Worm (Caenorhabditis elegans) whole organism, L1 larva: ENCODE data around the gene R05D3.3.

Experiments used
- C04F5.9 ChIP-seq: sonication (generic microtip); optimal IDR thresholded peaks from 2 replicates; lab custom pipeline; 2016; ENCODE audit warnings: missing genetic modification characterization, missing compliant biosample characterization
- C34B4.2 ChIP-seq: sonication (generic microtip); optimal IDR thresholded peaks from 2 replicates; lab custom pipeline; 2017; ENCODE audit warnings: mild to moderate bottlenecking, missing genetic modification characterization, missing compliant biosample characterization
- F16B12.6 ChIP-seq: fragments of 150-350 bp; optimal IDR thresholded peaks from 2 replicates; lab custom pipeline; 2014; ENCODE audit warnings: missing biosample characterization, missing genetic modification characterization
- aha-1 ChIP-seq: fragments of 150-350 bp; optimal IDR thresholded peaks from 2 replicates; lab custom pipeline; 2014; ENCODE audit warnings: missing biosample characterization, missing genetic modification characterization
- alr-1 ChIP-seq: fragments of 200-800 bp; sonication (Bioruptor generic); optimal IDR thresholded peaks from 2 replicates; lab custom pipeline; 2018; ENCODE audit warnings: borderline replicate concordance, mild to moderate bottlenecking, missing genetic modification characterization, missing compliant biosample characterization
- ama-1 ChIP-seq: fragments of 150-350 bp; optimal IDR thresholded peaks from 2 replicates; lab custom pipeline; 2014
- ceh-63 ChIP-seq: fragments of 200-800 bp; sonication (Bioruptor generic); optimal IDR thresholded peaks from 2 replicates; lab custom pipeline; 2018; ENCODE audit warnings: mild to moderate bottlenecking, missing genetic modification characterization, missing compliant biosample characterization
- ceh-8 ChIP-seq: fragments of 200-800 bp; sonication (Bioruptor generic); optimal IDR thresholded peaks from 2 replicates; lab custom pipeline; 2018; ENCODE audit warnings: mild to moderate bottlenecking, missing genetic modification characterization, moderate library complexity, missing compliant biosample characterization
- ceh-88 ChIP-seq: fragments of 200-800 bp; sonication (Bioruptor generic); IDR thresholded peaks from 2 replicates; pipeline ENCODE4 v1.3.6; 2022; ENCODE audit warnings: missing genetic modification characterization, missing compliant biosample characterization
- dpl-1 ChIP-seq, 3 experiments: fragments of 150-350 bp in 2 of 3; sonication (generic microtip) in 1 of 3; optimal IDR thresholded peaks; 2 replicates each; lab custom pipeline; 2014 to 2017; ENCODE audit warnings: missing biosample characterization in 3 of 3, missing genetic modification characterization in 3 of 3, missing genetic modification reagents in 3 of 3
- efl-1 ChIP-seq, 4 experiments: fragments of 150-350 bp; optimal IDR thresholded peaks in 3 of 4; peaks in 1 of 4; 1 replicate in 1 of 4; 2 replicates in 3 of 4; lab custom pipeline; 2014; ENCODE audit warnings: missing biosample characterization in 2 of 4, missing genetic modification characterization in 2 of 4, missing genetic modification reagents in 2 of 4
- elt-2 ChIP-seq: sonication (generic microtip); optimal IDR thresholded peaks from 2 replicates; lab custom pipeline; 2016; ENCODE audit warnings: missing genetic modification characterization, mild to moderate bottlenecking, inconsistent platforms, missing compliant biosample characterization, missing genetic modification reagents
- ets-5 ChIP-seq: fragments of 200-800 bp; sonication (Bioruptor generic); IDR thresholded peaks from 2 replicates; pipeline ENCODE4 v1.3.6; 2022; ENCODE audit warnings: missing genetic modification characterization, missing compliant biosample characterization
- fkh-10 ChIP-seq: sonication (generic microtip); optimal IDR thresholded peaks from 2 replicates; lab custom pipeline; 2017; ENCODE audit warnings: missing biosample characterization, missing genetic modification reagents, missing genetic modification characterization
- fkh-4 ChIP-seq: sonication (generic microtip); optimal IDR thresholded peaks from 2 replicates; lab custom pipeline; 2016; ENCODE audit warnings: missing compliant biosample characterization, missing genetic modification characterization, borderline replicate concordance
- fkh-8 ChIP-seq: sonication (generic microtip); optimal IDR thresholded peaks from 2 replicates; lab custom pipeline; 2016; ENCODE audit warnings: mild to moderate bottlenecking, missing genetic modification characterization, missing compliant biosample characterization
- grh-1 ChIP-seq: fragments of 200-800 bp; sonication (Bioruptor generic); IDR thresholded peaks from 2 replicates; pipeline ENCODE4 v1.3.6; 2022; ENCODE audit warnings: missing genetic modification reagents, missing genetic modification characterization, missing compliant biosample characterization
- hlh-4 ChIP-seq: sonication (generic microtip); optimal IDR thresholded peaks from 2 replicates; lab custom pipeline; 2016; ENCODE audit warnings: mild to moderate bottlenecking, missing genetic modification characterization, missing compliant biosample characterization
- hpl-2 ChIP-seq: fragments of 150-350 bp; optimal IDR thresholded peaks from 2 replicates; lab custom pipeline; 2014; ENCODE audit warnings: missing biosample characterization, missing genetic modification reagents, missing genetic modification characterization
- irx-1 ChIP-seq: sonication (generic microtip); optimal IDR thresholded peaks from 2 replicates; lab custom pipeline; 2016; ENCODE audit warnings: missing genetic modification characterization, missing compliant biosample characterization
- isw-1 ChIP-seq: fragments of 200-800 bp; sonication (Bioruptor generic); IDR thresholded peaks from 2 replicates; pipeline ENCODE4 v1.3.6; 2022; ENCODE audit warnings: missing genetic modification characterization, missing compliant biosample characterization
- lin-13 ChIP-seq: fragments of 150-350 bp; optimal IDR thresholded peaks from 2 replicates; lab custom pipeline; 2014; ENCODE audit warnings: missing biosample characterization, missing genetic modification reagents, missing genetic modification characterization
- lin-14 ChIP-seq: fragments of 200-800 bp; sonication (Bioruptor generic); optimal IDR thresholded peaks from 2 replicates; lab custom pipeline; 2018; ENCODE audit warnings: mild to moderate bottlenecking, missing genetic modification characterization, moderate library complexity, missing compliant biosample characterization
- lin-15B ChIP-seq: fragments of 150-350 bp; sonication (generic microtip); optimal IDR thresholded peaks from 3 replicates; lab custom pipeline; 2014; ENCODE audit warnings: missing biosample characterization, missing genetic modification characterization
- lir-3 ChIP-seq: sonication (generic microtip); optimal IDR thresholded peaks from 2 replicates; lab custom pipeline; 2016; ENCODE audit warnings: mild to moderate bottlenecking, missing genetic modification characterization, moderate library complexity, missing compliant biosample characterization; ENCODE audit not compliant: poor library complexity
- lsy-2 ChIP-seq, 2 experiments: fragments of 150-350 bp; optimal IDR thresholded peaks; 2 replicates each; lab custom pipeline; 2014; ENCODE audit warnings: missing biosample characterization in 2 of 2, missing genetic modification characterization in 2 of 2
- mab-9 ChIP-seq: fragments of 200-800 bp; sonication (Bioruptor generic); IDR thresholded peaks from 2 replicates; pipeline ENCODE4 v1.3.6; 2022; ENCODE audit warnings: missing genetic modification reagents, missing genetic modification characterization, missing compliant biosample characterization
- mdl-1 ChIP-seq, 2 experiments: fragments of 150-350 bp; optimal IDR thresholded peaks; 2 replicates each; lab custom pipeline; 2014 to 2017; ENCODE audit warnings: missing biosample characterization in 2 of 2, missing genetic modification characterization in 2 of 2, inconsistent platforms in 1 of 2
- mef-2 ChIP-seq: fragments of 150-350 bp; optimal IDR thresholded peaks from 2 replicates; lab custom pipeline; 2014; ENCODE audit warnings: missing biosample characterization, missing genetic modification characterization
- mep-1 ChIP-seq: fragments of 150-350 bp; optimal IDR thresholded peaks from 2 replicates; lab custom pipeline; 2014; ENCODE audit warnings: missing biosample characterization, missing genetic modification characterization
- nhr-12 ChIP-seq: sonication (generic microtip); optimal IDR thresholded peaks from 2 replicates; lab custom pipeline; 2017; ENCODE audit warnings: missing biosample characterization, missing genetic modification characterization
- nhr-19 ChIP-seq: fragments of 200-800 bp; sonication (Bioruptor generic); conservative IDR thresholded peaks from 2 replicates; pipeline ENCODE4 v1.3.6; 2022; ENCODE audit warnings: missing genetic modification characterization, missing compliant biosample characterization
- nhr-20 ChIP-seq: sonication (generic microtip); optimal IDR thresholded peaks from 2 replicates; lab custom pipeline; 2016; ENCODE audit warnings: mild to moderate bottlenecking, missing genetic modification characterization, missing compliant biosample characterization
- nhr-237 ChIP-seq: fragments of 150-350 bp; optimal IDR thresholded peaks from 2 replicates; lab custom pipeline; 2014; ENCODE audit warnings: missing biosample characterization, missing genetic modification characterization
- nhr-28 ChIP-seq: fragments of 150-350 bp; optimal IDR thresholded peaks from 2 replicates; lab custom pipeline; 2014; ENCODE audit warnings: missing biosample characterization, missing genetic modification characterization
- nhr-71 ChIP-seq: sonication (generic microtip); optimal IDR thresholded peaks from 2 replicates; lab custom pipeline; 2016; ENCODE audit warnings: mild to moderate bottlenecking, missing genetic modification characterization, moderate library complexity, missing compliant biosample characterization
- nhr-76 ChIP-seq: sonication (generic microtip); optimal IDR thresholded peaks from 2 replicates; lab custom pipeline; 2017; ENCODE audit warnings: missing biosample characterization, missing genetic modification characterization
- nhr-85 ChIP-seq: sonication (generic microtip); peaks from one replicate; lab custom pipeline; 2016; ENCODE audit warnings: missing genetic modification characterization, inconsistent platforms, missing compliant biosample characterization
- rnt-1 ChIP-seq: sonication (generic microtip); optimal IDR thresholded peaks from 2 replicates; lab custom pipeline; 2016; ENCODE audit warnings: mild to moderate bottlenecking, missing genetic modification characterization, moderate library complexity, missing compliant biosample characterization
- snpc-4 ChIP-seq: fragments of 150-350 bp; optimal IDR thresholded peaks from 2 replicates; lab custom pipeline; 2014; ENCODE audit warnings: missing biosample characterization, missing genetic modification characterization
- sptf-1 ChIP-seq: fragments of 150-350 bp; optimal IDR thresholded peaks from 2 replicates; lab custom pipeline; 2014; ENCODE audit warnings: missing biosample characterization, missing genetic modification characterization
- tlp-1 ChIP-seq: fragments of 150-350 bp; optimal IDR thresholded peaks from 2 replicates; lab custom pipeline; 2014; ENCODE audit warnings: missing biosample characterization, missing genetic modification characterization
- unc-86 ChIP-seq: sonication (generic microtip); optimal IDR thresholded peaks from 2 replicates; lab custom pipeline; 2016; ENCODE audit warnings: missing genetic modification characterization, missing compliant biosample characterization
- unc-98 ChIP-seq: fragments of 200-800 bp; sonication (Bioruptor generic); IDR thresholded peaks from 2 replicates; pipeline ENCODE4 v1.3.6; 2022; ENCODE audit warnings: missing genetic modification characterization, missing compliant biosample characterization
- vab-15 ChIP-seq: sonication (generic microtip); optimal IDR thresholded peaks from 2 replicates; lab custom pipeline; 2017; ENCODE audit warnings: missing genotype, mild to moderate bottlenecking, missing genetic modification characterization, missing compliant biosample characterization
- xbp-1 ChIP-seq: sonication (generic microtip); optimal IDR thresholded peaks from 2 replicates; lab custom pipeline; 2016; ENCODE audit warnings: missing genetic modification characterization, missing compliant biosample characterization
- zip-4 ChIP-seq: fragments of 200-800 bp; sonication (Bioruptor generic); optimal IDR thresholded peaks from 2 replicates; lab custom pipeline; 2018; ENCODE audit warnings: mild to moderate bottlenecking, missing genetic modification characterization, moderate library complexity, missing compliant biosample characterization
- ztf-11 ChIP-seq, 2 experiments: sonication (generic microtip); optimal IDR thresholded peaks; 2 replicates each; lab custom pipeline; 2016 to 2017; ENCODE audit warnings: missing genetic modification characterization in 2 of 2, missing biosample characterization in 1 of 2, missing compliant biosample characterization in 1 of 2
- ztf-4 ChIP-seq: fragments of 150-350 bp; optimal IDR thresholded peaks from 2 replicates; lab custom pipeline; 2014; ENCODE audit warnings: missing biosample characterization, missing genetic modification characterization

R05D3.3 gene

DNA sequence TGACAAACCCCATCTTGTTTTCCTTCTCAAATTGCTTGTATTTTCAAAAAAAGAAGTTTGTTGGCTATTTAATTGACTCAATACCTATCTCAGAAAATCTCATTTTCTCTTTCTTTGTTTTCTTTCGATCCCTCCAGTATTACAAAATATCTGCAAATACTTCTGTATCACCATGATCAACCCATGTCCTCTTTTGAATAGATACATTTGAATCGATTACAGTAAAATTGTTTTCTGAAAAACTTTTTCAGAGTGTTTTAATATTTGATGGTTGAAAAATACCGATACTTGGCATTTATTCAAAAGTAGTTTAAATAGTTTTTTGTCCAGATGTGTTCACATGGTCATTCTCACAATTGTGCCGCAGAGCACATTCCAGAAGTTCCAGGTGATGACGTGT lies 45.4 kb downstream of the R05D3.3 start, which contains the start of gene ZK353.9:
Gene ZK353.9, plus strand, starts transcription at position 331 of the 400 bp plus-strand sequence.
- TF ChIP-seq lsy-2 (tag; optimal IDR thresholded peaks at IDR 0.05; lab: Kevin White, UChicago) = no peak
- TF ChIP-seq irx-1 (tag; lab: Kevin White, UChicago) = no peak
- no peak for TF ChIP-seq xbp-1 (tag; lab: Kevin White, UChicago)
- no peak for TF ChIP-seq nhr-237 (tag; lab: Kevin White, UChicago)
- TF ChIP-seq nhr-28 = no peak
- TF ChIP-seq snpc-4 (tag; lab: Kevin White, UChicago) = no peak
- TF ChIP-seq elt-2 = no peak
- no peak for TF ChIP-seq ceh-88 (GFP tag; lab: Robert Waterston, UW)
- no peak for TF ChIP-seq nhr-76
- no peak for TF ChIP-seq aha-1 (tag; lab: Kevin White, UChicago)

DNA sequence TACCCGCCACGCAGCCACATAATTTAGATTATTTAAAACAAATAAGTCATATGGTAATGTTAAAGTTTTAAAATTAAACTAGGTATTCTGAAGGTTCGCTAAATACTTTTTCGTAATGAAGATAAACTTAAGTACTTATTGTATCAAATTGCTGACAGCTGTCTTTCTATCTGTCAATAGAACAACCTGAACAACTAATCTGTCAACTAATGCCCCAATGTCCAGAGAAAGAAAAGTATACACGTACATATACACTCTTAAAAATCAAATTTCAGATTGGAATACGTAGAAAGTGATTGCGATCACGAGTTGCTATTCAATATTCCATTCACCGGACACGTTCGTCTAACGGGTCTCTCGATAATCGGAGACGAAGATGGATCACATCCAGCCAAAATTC lies 46.9 kb downstream of the R05D3.3 start:
- TF ChIP-seq nhr-12 (tag; lab: Kevin White, UChicago) (no peak), lsy-2 (tag; optimal IDR thresholded peaks at IDR 0.05; lab: Kevin White, UChicago) (no peak), unc-98 (GFP tag; lab: Robert Waterston, UW) (no peak), mep-1 (tag; lab: Kevin White, UChicago) (no peak), tlp-1 (tag; lab: Kevin White, UChicago) (no peak), fkh-4 (tag; lab: Kevin White, UChicago) (no peak), ets-5 (GFP tag; lab: Robert Waterston, UW) (no peak), nhr-71 (tag; lab: Kevin White, UChicago) (no peak), ztf-4 (tag; lab: Kevin White, UChicago) (no peak), xbp-1 (tag; lab: Kevin White, UChicago) (no peak), F16B12.6 (tag; lab: Kevin White, UChicago) (no peak), dpl-1 (GFP tag; optimal IDR thresholded peaks at IDR 0.05; lab: Kevin White, UChicago) (no peak)

- TF ChIP-seq lin-14 (GFP tag; lab: Kevin White, UChicago) (peak; percentile 97), mef-2 (tag; lab: Kevin White, UChicago) (no peak), C04F5.9 (tag; lab: Kevin White, UChicago) (no peak), aha-1 (tag; lab: Kevin White, UChicago) (no peak), ets-5 (GFP tag; lab: Robert Waterston, UW) (no peak), F16B12.6 (tag; lab: Kevin White, UChicago) (peak; percentile 35), hpl-2 (no peak), elt-2 (peak; percentile 24), mab-9 (GFP tag; lab: Robert Waterston, UW) (no peak), nhr-20 (tag; lab: Kevin White, UChicago) (peak; percentile 55), rnt-1 (tag; lab: Kevin White, UChicago) (peak; percentile 19), fkh-8 (peak; percentile 80), nhr-85 (tag; lab: Kevin White, UChicago) (no peak), nhr-19 (GFP tag; lab: Robert Waterston, UW) (peak; percentile 35), mdl-1 (tag; optimal IDR thresholded peaks at IDR 0.05; lab: Kevin White, UChicago) (peak in 1 of 2 experiments; percentile 29), zip-4 (peak; percentile 7), C34B4.2 (tag; lab: Kevin White, UChicago) (no peak), efl-1 (optimal IDR thresholded peaks at IDR 0.05; lab: Kevin White, UChicago) (peak; percentile 58 to 77), efl-1 (GFP tag; optimal IDR thresholded peaks at IDR 0.05 in 1 of 2; lab: Kevin White, UChicago) (peak; percentile 57 to 77), vab-15 (tag; lab: Kevin White, UChicago) (no peak), ceh-88 (GFP tag; lab: Robert Waterston, UW) (no peak), hlh-4 (no peak), ceh-8 (no peak), ztf-11 (tag; optimal IDR thresholded peaks at IDR 0.05; lab: Kevin White, UChicago) (no peak), alr-1 (tag; lab: Kevin White, UChicago) (no peak), lir-3 (no peak), ama-1 (lab: Kevin White, UChicago) (no peak), lin-15B (tag; lab: Kevin White, UChicago) (peak; percentile 24), lin-13 (GFP tag; lab: Kevin White, UChicago) (peak; percentile 50), sptf-1 (tag; lab: Kevin White, UChicago) (no peak), unc-86 (tag; lab: Kevin White, UChicago) (peak; percentile 66), unc-98 (GFP tag; lab: Robert Waterston, UW) (no peak), grh-1 (GFP tag; lab: Robert Waterston, UW) (no peak), ceh-63 (GFP tag; lab: Kevin White, UChicago) (no peak), isw-1 (GFP tag; lab: Robert Waterston, UW) (peak; percentile 43), fkh-10 (GFP tag; lab: Kevin White, UChicago) (peak; percentile 54)
Observed at ce11 chrIII:8411976-8412375, 48.2 kb downstream of the R05D3.3 start.
